Worm (Caenorhabditis elegans) whole organism, dauer: ENCODE measurements around the gene D2023.1.

ENCODE experiments used
- unc-62 ChIP-seq: sonication (generic microtip); optimal IDR thresholded peaks from 2 replicates; lab custom pipeline; 2017; ENCODE audit warnings: missing biosample characterization, missing genetic modification reagents, missing genetic modification characterization

D2023.1 gene

ce11 chrV:11811921-11812320 is 22.6 kb downstream of the D2023.1 start, which contains the start of gene D2023.3:
Gene D2023.3, minus strand, starts transcription at chrV:11812021.
- TF ChIP-seq unc-62 (GFP tag; lab: Kevin White, UChicago): no peak

DNA sequence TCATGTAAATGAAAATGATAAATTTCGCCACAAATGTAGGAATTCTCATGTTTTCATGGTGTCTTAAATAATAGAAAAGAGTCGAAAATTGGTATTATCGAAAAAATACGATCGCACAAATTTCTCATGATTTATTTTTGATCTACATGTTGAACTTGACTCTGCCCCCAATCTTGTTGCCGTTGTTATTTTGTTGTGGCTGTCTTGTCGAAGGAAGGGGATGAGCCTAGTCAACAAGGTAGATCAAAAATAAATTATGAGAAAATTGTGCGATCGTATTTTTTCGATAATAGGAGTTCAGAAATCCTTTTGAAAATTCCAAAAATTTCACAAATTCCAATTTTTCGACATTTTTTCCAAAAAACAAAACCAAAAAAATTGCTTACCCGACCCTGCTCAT is 26.2 kb downstream of the D2023.1 start:
- no peak for TF ChIP-seq unc-62 (GFP tag; lab: Kevin White, UChicago)

DNA sequence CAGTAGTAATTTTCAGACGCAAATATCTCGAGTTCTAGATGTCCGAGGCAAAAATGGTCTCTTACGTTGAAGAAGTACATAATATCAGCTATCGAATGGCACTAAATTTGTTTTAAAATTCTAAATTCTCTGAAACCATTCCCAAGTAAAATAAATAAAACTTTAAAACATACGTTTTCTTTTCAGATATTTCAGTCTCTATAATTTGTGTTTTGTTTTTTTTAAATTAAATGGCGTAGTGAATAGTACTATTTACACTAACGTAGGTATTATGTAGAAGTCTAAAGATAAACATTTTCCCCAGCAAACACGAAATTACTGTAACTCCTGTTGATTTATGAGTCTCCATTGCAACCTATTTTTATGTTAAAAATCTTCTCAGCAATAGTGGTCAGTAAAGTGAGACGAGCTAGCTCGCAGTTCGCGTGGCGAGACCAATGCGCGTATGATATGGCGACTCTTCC is 27.9 kb downstream of the D2023.1 start:
- TF ChIP-seq unc-62 (GFP tag; lab: Kevin White, UChicago): no peak

- TF ChIP-seq unc-62 (GFP tag; lab: Kevin White, UChicago): no peak
Measured at ce11 chrV:11818064-11818463, 28.7 kb downstream of the D2023.1 start.

- no peak for TF ChIP-seq unc-62 (GFP tag; lab: Kevin White, UChicago)
Measured at ce11 chrV:11818786-11819185, 29.4 kb downstream of the D2023.1 start.

ce11 chrV:11819451-11819850 is 30.1 kb downstream of the D2023.1 start:
- TF ChIP-seq unc-62 (GFP tag; lab: Kevin White, UChicago): no peak

ce11 chrV:11820551-11820950 is 31.2 kb downstream of the D2023.1 start:
- no peak for TF ChIP-seq unc-62 (GFP tag; lab: Kevin White, UChicago)

DNA sequence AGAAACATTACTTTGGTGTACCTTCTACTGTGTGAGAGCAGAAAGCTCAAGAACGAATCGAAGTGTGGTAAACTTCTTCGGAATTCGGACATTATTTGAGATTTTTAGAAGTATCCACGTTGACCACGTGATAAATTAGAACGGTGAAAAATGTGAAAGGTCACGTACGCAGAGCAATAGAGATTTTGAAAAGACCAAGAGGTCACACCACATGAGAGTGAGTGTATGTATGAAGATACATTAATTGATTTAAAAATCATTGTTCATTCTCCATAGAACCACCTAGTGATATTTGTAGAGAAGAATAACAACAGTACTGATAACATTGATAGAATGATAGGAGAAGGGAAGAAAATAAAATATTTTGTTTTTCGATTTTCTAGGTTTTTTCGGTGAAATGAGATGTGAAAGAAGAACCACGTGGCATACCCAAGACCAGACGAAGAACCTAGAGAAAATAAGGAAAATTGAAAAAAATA is 33.1 kb downstream of the D2023.1 start, which contains the start of gene pyc-1:
pyc-1 (minus strand) TSS at position 69 of the 479 bp plus-strand sequence.
- no peak for TF ChIP-seq unc-62 (GFP tag; lab: Kevin White, UChicago)

DNA sequence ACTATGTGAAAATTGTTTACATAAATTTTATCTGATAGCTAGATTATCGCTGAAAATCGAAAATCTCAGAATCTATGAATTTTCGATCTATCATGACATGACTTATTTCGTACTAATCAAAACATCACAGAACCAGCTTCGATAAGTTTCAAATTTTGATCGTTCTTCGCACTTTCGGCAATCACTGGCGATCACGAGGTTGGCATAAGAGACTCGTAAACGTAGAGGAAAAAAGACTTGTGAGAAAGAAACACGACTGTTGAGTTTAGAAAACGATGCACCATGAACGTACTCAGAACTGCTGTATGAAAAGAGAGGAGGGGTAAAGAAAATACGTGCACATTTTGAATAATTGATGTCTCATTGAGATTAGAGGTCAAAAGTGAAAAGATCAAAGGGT is 34.6 kb downstream of the D2023.1 start:
- no peak for TF ChIP-seq unc-62 (GFP tag; lab: Kevin White, UChicago)

- TF ChIP-seq unc-62 (GFP tag; lab: Kevin White, UChicago): no peak
Measured at ce11 chrV:11825662-11826061, 36.3 kb downstream of the D2023.1 start, which contains the start of gene D2023.4. Gene D2023.4, minus strand, starts transcription at chrV:11825762.

DNA sequence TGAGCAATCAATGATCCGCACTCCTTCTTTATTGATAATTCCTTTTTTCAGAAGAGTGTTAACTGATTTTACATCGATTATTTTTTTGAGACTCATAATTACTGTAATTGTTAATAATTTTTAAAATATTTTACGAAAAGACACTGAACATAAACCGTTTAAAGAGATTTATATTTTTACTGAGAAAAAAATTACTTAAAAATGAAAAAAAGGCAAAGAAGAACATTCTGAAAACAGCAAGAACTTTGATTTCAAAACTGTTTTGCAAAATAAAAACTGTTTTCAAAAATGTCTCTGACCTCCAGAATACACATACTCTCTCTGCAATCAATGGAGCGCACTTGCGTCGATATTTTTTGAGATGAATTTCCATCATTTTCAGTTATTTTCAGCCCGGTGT is 37.6 kb downstream of the D2023.1 start, which contains the start of the genes mpst-1 and D2023.6:
mpst-1 (minus strand) TSS at position 101 of the 400 bp plus-strand sequence.
D2023.6 (plus strand) TSS at position 388 of the 400 bp plus-strand sequence.
- no peak for TF ChIP-seq unc-62 (GFP tag; lab: Kevin White, UChicago)

- no peak for TF ChIP-seq unc-62 (GFP tag; lab: Kevin White, UChicago)
Measured at ce11 chrV:11829282-11829681, 39.9 kb downstream of the D2023.1 start, which contains the start of gene col-158. Gene col-158, plus strand, starts transcription at chrV:11829582.

DNA sequence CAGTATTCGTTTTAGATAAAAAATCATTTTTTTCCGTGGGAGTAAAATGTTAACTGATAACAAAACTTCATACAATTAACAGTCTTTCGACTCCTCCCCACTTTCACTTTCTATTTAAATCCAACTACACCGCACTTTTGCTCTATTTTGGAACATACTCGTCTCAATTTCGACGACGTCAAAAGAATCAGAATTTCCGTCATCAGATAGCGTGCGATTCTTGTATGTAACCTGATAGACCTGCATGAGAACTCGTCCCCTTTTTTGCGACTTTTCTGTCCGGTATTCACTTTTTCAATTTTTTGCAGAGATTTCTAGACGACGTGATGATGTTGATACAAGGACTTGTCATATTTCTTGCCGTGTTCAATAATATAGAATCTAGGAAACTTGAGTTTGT is 44.0 kb downstream of the D2023.1 start, which contains the start of gene pho-8:
pho-8 (plus strand) TSS at position 301 of the 400 bp plus-strand sequence.
- no peak for TF ChIP-seq unc-62 (GFP tag; lab: Kevin White, UChicago)

ce11 chrV:11836073-11836472 is 46.7 kb downstream of the D2023.1 start, which contains the start of gene R13H4.2:
Gene R13H4.2, plus strand, starts transcription at chrV:11836391.
- no peak for TF ChIP-seq unc-62 (GFP tag; lab: Kevin White, UChicago)

DNA sequence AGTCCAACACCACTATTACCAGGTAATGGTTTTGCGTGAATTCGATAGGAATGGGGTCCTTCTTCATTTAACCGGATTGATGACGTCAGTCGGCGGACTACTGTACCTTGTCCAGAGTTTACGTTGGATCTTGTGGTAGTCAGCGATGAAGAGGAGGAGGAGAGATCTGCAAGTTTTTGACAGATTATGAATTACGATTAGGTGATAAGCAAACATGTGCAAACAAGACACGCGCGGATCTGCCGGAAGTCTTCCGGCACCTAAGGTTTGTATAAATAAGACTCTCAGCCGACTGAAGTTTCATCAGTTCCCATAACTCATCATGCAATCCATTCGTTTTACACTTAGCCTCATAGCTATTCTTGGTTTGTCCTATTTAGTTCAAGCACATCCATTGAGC is 49.9 kb downstream of the D2023.1 start, which contains the start of gene idpb-5:
idpb-5 (plus strand) TSS at position 301 of the 400 bp plus-strand sequence.
- TF ChIP-seq unc-62 (GFP tag; lab: Kevin White, UChicago): no peak

DNA sequence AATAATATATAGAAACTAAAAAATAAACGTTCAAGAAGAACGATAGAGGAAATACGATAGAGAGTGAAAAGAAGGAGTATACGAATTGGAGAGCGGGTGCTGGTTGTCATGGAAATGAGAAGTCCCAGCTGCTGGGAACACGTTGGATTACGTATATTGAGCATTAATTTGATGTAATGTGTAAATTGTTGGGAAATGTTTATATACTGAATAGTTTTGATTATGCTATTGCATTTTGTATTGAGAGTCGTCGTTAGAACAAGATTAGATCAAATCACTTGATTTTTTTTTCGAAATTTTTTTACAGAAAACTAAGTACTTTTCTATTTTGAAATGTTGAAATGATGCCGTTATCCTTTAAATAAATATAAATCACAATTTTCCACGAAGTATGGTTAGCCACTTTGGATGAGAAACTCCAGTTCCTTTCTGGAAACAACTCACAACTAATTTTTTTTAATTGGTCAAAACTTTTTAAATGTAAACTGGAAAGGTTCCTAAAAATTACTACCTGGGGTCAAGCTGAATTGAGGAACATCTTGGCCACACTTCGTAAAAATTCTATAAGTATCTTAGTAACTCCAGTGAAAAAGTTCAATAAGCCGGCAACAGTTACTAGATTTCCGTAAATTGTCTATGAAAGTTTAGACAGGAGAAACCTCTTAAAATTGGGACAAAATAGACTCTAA is 54.5 kb downstream of the D2023.1 start, which contains the start of gene nphp-4:
nphp-4 (minus strand) TSS at position 51 of the 689 bp plus-strand sequence.
- no peak for TF ChIP-seq unc-62 (GFP tag; lab: Kevin White, UChicago)
